Fruit fly (Drosophila melanogaster) whole organism, embryonic: ENCODE measurements around the gene CG7889.

ENCODE experiments used
- Adf1 ChIP-seq: fragments of 200-800 bp; sonication (Bioruptor generic); IDR thresholded peaks from 2 replicates; pipeline ENCODE4 v1.3.6; 2022; ENCODE audit warnings: missing biosample characterization, missing genetic modification characterization
- Atf3 ChIP-seq: fragments of 200-800 bp; sonication (Bioruptor generic); optimal IDR thresholded peaks from 3 replicates; lab custom pipeline; 2016; ENCODE audit warnings: missing biosample characterization, missing genetic modification characterization
- CG11398 ChIP-seq: fragments of 200-800 bp; sonication (Bioruptor generic); optimal IDR thresholded peaks from 2 replicates; lab custom pipeline; 2016; ENCODE audit warnings: missing biosample characterization, missing genetic modification characterization
- CG11696 ChIP-seq: fragments of 200-800 bp; sonication (Bioruptor generic); IDR thresholded peaks from 2 replicates; pipeline ENCODE4 v1.3.6; 2022; ENCODE audit warnings: missing biosample characterization, missing genetic modification characterization
- CG12104 ChIP-seq: fragments of 200-800 bp; sonication (Bioruptor generic); optimal IDR thresholded peaks from 3 replicates; lab custom pipeline; 2016; ENCODE audit warnings: missing biosample characterization, missing genetic modification characterization
- CG12219 ChIP-seq: fragments of 200-800 bp; sonication (Bioruptor generic); optimal IDR thresholded peaks from 3 replicates; lab custom pipeline; 2018; ENCODE audit warnings: missing biosample characterization, mild to moderate bottlenecking, missing genetic modification characterization
- CG12744 ChIP-seq: fragments of 200-800 bp; sonication (Bioruptor generic); optimal IDR thresholded peaks from 2 replicates; lab custom pipeline; 2016; ENCODE audit warnings: missing biosample characterization, missing genetic modification characterization
- CG13624 ChIP-seq: fragments of 200-800 bp; sonication (Bioruptor generic); optimal IDR thresholded peaks from 2 replicates; lab custom pipeline; 2016; ENCODE audit warnings: missing biosample characterization, missing genetic modification characterization
- CG14014 ChIP-seq: fragments of 200-800 bp; sonication (Bioruptor generic); IDR thresholded peaks from 2 replicates; pipeline ENCODE4 v1.3.6; 2022; ENCODE audit warnings: missing biosample characterization, missing genetic modification characterization
- CG1603 ChIP-seq: fragments of 200-800 bp; sonication (Bioruptor generic); optimal IDR thresholded peaks from 2 replicates; lab custom pipeline; 2019; ENCODE audit warnings: missing biosample characterization, mild to moderate bottlenecking, missing genetic modification characterization, moderate library complexity
- CG17385 ChIP-seq: fragments of 200-800 bp; sonication (Bioruptor generic); optimal IDR thresholded peaks from 3 replicates; lab custom pipeline; 2018; ENCODE audit warnings: missing biosample characterization, mild to moderate bottlenecking, missing genetic modification characterization
- CG17912 ChIP-seq: fragments of 200-800 bp; sonication (Bioruptor generic); optimal IDR thresholded peaks from 2 replicates; lab custom pipeline; 2018; ENCODE audit warnings: missing biosample characterization, mild to moderate bottlenecking, missing genetic modification characterization
- CG2712 ChIP-seq: fragments of 200-800 bp; optimal IDR thresholded peaks from 3 replicates; lab custom pipeline; 2019; ENCODE audit warnings: missing biosample characterization, mild to moderate bottlenecking, missing genetic modification characterization, moderate library complexity
- CG2889 ChIP-seq: fragments of 200-800 bp; sonication (Bioruptor generic); IDR thresholded peaks from 3 replicates; pipeline ENCODE4 v1.3.6; 2022; ENCODE audit warnings: missing biosample characterization, missing genetic modification characterization
- CG31224 ChIP-seq: fragments of 200-800 bp; sonication (Bioruptor generic); IDR thresholded peaks from 2 replicates; pipeline ENCODE4 v1.3.6; 2022; ENCODE audit warnings: missing biosample characterization, missing genetic modification characterization
- CG31388 ChIP-seq: fragments of 200-800 bp; sonication (Bioruptor generic); optimal IDR thresholded peaks from 2 replicates; lab custom pipeline; 2016; ENCODE audit warnings: missing biosample characterization, missing genetic modification characterization
- CG31441 ChIP-seq: fragments of 200-800 bp; sonication (Bioruptor generic); IDR thresholded peaks from 2 replicates; pipeline ENCODE4 v1.3.6; 2022; ENCODE audit warnings: missing biosample characterization, missing genetic modification characterization
- CG33557 ChIP-seq: fragments of 200-800 bp; sonication (Bioruptor generic); optimal IDR thresholded peaks from 2 replicates; lab custom pipeline; 2019; ENCODE audit warnings: missing biosample characterization, mild to moderate bottlenecking, missing genetic modification characterization, moderate library complexity
- CG6683 ChIP-seq: fragments of 200-800 bp; sonication (Bioruptor generic); optimal IDR thresholded peaks from 2 replicates; lab custom pipeline; 2017; ENCODE audit warnings: missing biosample characterization, mild to moderate bottlenecking, missing genetic modification characterization, missing genetic modification reagents
- CG8359 ChIP-seq: fragments of 200-800 bp; sonication (Bioruptor generic); optimal IDR thresholded peaks from 2 replicates; lab custom pipeline; 2017; ENCODE audit warnings: missing biosample characterization, mild to moderate bottlenecking, missing genetic modification characterization, borderline replicate concordance
- CG9215 ChIP-seq: fragments of 200-800 bp; sonication (Bioruptor generic); IDR thresholded peaks from 2 replicates; pipeline ENCODE4 v1.3.6; 2022; ENCODE audit warnings: missing biosample characterization, missing genetic modification characterization
- CG9817 ChIP-seq: fragments of 200-800 bp; sonication (Bioruptor generic); optimal IDR thresholded peaks from 2 replicates; lab custom pipeline; 2018; ENCODE audit warnings: missing biosample characterization, mild to moderate bottlenecking, missing genetic modification characterization, moderate library complexity
- CHES-1-like ChIP-seq: fragments of 200-800 bp; sonication (Bioruptor generic); optimal IDR thresholded peaks from 2 replicates; lab custom pipeline; 2016; ENCODE audit warnings: missing biosample characterization, missing genetic modification characterization
- Fer1 ChIP-seq: fragments of 200-800 bp; sonication (Bioruptor generic); optimal IDR thresholded peaks from 2 replicates; lab custom pipeline; 2017; ENCODE audit warnings: missing biosample characterization, mild to moderate bottlenecking, missing genetic modification characterization
- Fer2 ChIP-seq: fragments of 200-800 bp; sonication (Bioruptor generic); optimal IDR thresholded peaks from 2 replicates; lab custom pipeline; 2018; ENCODE audit warnings: missing biosample characterization, mild to moderate bottlenecking, missing genetic modification characterization, moderate library complexity
- H15 ChIP-seq: fragments of 200-800 bp; sonication (Bioruptor generic); IDR thresholded peaks from 3 replicates; pipeline ENCODE4 v1.3.6; 2022; ENCODE audit warnings: missing biosample characterization, missing genetic modification characterization
- H2.0 ChIP-seq: fragments of 200-800 bp; sonication (Bioruptor generic); IDR thresholded peaks from 2 replicates; pipeline ENCODE4 v1.3.6; 2022; ENCODE audit warnings: missing biosample characterization, missing genetic modification characterization
- HLH54F ChIP-seq: fragments of 200-800 bp; sonication (Bioruptor generic); optimal IDR thresholded peaks from 3 replicates; lab custom pipeline; 2016; ENCODE audit warnings: missing biosample characterization, missing genetic modification characterization
- Mrtf ChIP-seq: fragments of 200-800 bp; sonication (Bioruptor generic); IDR thresholded peaks from 3 replicates; pipeline ENCODE4 v1.3.6; 2022; ENCODE audit warnings: missing biosample characterization, missing genetic modification characterization
- NC2α ChIP-seq: fragments of 200-800 bp; sonication (Bioruptor generic); optimal IDR thresholded peaks from 2 replicates; lab custom pipeline; 2016; ENCODE audit warnings: missing biosample characterization, missing genetic modification characterization
- Taf1 ChIP-seq: fragments of 200-800 bp; sonication (Bioruptor generic); IDR thresholded peaks from 2 replicates; pipeline ENCODE4 v1.3.6; 2022; ENCODE audit warnings: missing biosample characterization, missing genetic modification characterization
- ash1 ChIP-seq: fragments of 200-800 bp; sonication (Bioruptor generic); optimal IDR thresholded peaks from 2 replicates; lab custom pipeline; 2018; ENCODE audit warnings: missing biosample characterization, mild to moderate bottlenecking, missing genetic modification characterization
- br ChIP-seq: fragments of >200 bp; optimal IDR thresholded peaks from 2 replicates; lab custom pipeline; 2017
- cad ChIP-seq: fragments of >200 bp; optimal IDR thresholded peaks from 2 replicates; lab custom pipeline; 2017; ENCODE audit warnings: missing biosample characterization, missing genetic modification characterization
- chn ChIP-seq: fragments of 200-800 bp; sonication (Bioruptor generic); optimal IDR thresholded peaks from 2 replicates; lab custom pipeline; 2016; ENCODE audit warnings: missing biosample characterization, missing genetic modification characterization
- fd102C ChIP-seq: fragments of 200-800 bp; sonication (Bioruptor generic); optimal IDR thresholded peaks from 2 replicates; lab custom pipeline; 2018; ENCODE audit warnings: missing biosample characterization, mild to moderate bottlenecking, missing genetic modification characterization, moderate library complexity
- fru ChIP-seq: fragments of >200 bp; optimal IDR thresholded peaks from 2 replicates; lab custom pipeline; 2017
- fu2 ChIP-seq: fragments of 200-800 bp; sonication (Bioruptor generic); optimal IDR thresholded peaks from 2 replicates; lab custom pipeline; 2016; ENCODE audit warnings: missing biosample characterization, missing genetic modification characterization
- her ChIP-seq: fragments of 200-800 bp; sonication (Bioruptor generic); optimal IDR thresholded peaks from 2 replicates; lab custom pipeline; 2016; ENCODE audit warnings: missing biosample characterization, missing genetic modification characterization
- hth ChIP-seq: fragments of >200 bp; optimal IDR thresholded peaks from 2 replicates; lab custom pipeline; 2017; ENCODE audit warnings: inconsistent platforms
- klu ChIP-seq: fragments of 200-800 bp; sonication (Bioruptor generic); IDR thresholded peaks from 2 replicates; pipeline ENCODE4 v1.3.6; 2022; ENCODE audit warnings: missing biosample characterization, missing genetic modification characterization
- nerfin-2 ChIP-seq: fragments of 200-800 bp; sonication (Bioruptor generic); IDR thresholded peaks from 2 replicates; pipeline ENCODE4 v1.3.6; 2022; ENCODE audit warnings: missing biosample characterization, missing genetic modification characterization; ENCODE audit not compliant: partially characterized antibody
- odd ChIP-seq: fragments of 200-800 bp; sonication (Bioruptor generic); optimal IDR thresholded peaks from 2 replicates; lab custom pipeline; 2017; ENCODE audit warnings: missing biosample characterization, mild to moderate bottlenecking, missing genetic modification characterization
- pan ChIP-seq, 4 experiments: fragments of >200 bp in 3 of 4; fragments of 200-800 bp in 1 of 4; sonication (Bioruptor generic) in 1 of 4; optimal IDR thresholded peaks in 3 of 4; IDR thresholded peaks in 1 of 4; 2 replicates each; pipeline versions ENCODE4 v1.3.6 to Lab custom; 2017 to 2022; ENCODE audit warnings: missing biosample characterization in 2 of 4, missing genetic modification characterization in 2 of 4, mixed read lengths in 1 of 4
- pfk ChIP-seq: fragments of 200-800 bp; sonication (Bioruptor generic); optimal IDR thresholded peaks from 2 replicates; lab custom pipeline; 2018; ENCODE audit warnings: missing biosample characterization, mild to moderate bottlenecking, missing genetic modification characterization, moderate library complexity
- ro ChIP-seq: fragments of 200-800 bp; sonication (Bioruptor generic); IDR thresholded peaks from 2 replicates; pipeline ENCODE4 v1.3.6; 2022; ENCODE audit warnings: missing biosample characterization, missing genetic modification characterization
- row ChIP-seq: fragments of 200-800 bp; sonication (Bioruptor generic); IDR thresholded peaks from 3 replicates; pipeline ENCODE4 v1.3.6; 2022; ENCODE audit warnings: missing biosample characterization, missing genetic modification characterization
- run ChIP-seq: fragments of 200-800 bp; sonication (Bioruptor generic); optimal IDR thresholded peaks from 3 replicates; lab custom pipeline; 2018; ENCODE audit warnings: missing biosample characterization, mild to moderate bottlenecking, missing genetic modification characterization
- salm ChIP-seq: fragments of 200-800 bp; sonication (Bioruptor generic); optimal IDR thresholded peaks from 2 replicates; lab custom pipeline; 2018; ENCODE audit warnings: missing biosample characterization, mild to moderate bottlenecking, missing genetic modification characterization
- slbo ChIP-seq: fragments of 200-800 bp; sonication (Bioruptor generic); IDR thresholded peaks from 2 replicates; pipeline ENCODE4 v1.3.6; 2022; ENCODE audit warnings: missing biosample characterization, missing genetic modification characterization

The CG7889 gene

DNA sequence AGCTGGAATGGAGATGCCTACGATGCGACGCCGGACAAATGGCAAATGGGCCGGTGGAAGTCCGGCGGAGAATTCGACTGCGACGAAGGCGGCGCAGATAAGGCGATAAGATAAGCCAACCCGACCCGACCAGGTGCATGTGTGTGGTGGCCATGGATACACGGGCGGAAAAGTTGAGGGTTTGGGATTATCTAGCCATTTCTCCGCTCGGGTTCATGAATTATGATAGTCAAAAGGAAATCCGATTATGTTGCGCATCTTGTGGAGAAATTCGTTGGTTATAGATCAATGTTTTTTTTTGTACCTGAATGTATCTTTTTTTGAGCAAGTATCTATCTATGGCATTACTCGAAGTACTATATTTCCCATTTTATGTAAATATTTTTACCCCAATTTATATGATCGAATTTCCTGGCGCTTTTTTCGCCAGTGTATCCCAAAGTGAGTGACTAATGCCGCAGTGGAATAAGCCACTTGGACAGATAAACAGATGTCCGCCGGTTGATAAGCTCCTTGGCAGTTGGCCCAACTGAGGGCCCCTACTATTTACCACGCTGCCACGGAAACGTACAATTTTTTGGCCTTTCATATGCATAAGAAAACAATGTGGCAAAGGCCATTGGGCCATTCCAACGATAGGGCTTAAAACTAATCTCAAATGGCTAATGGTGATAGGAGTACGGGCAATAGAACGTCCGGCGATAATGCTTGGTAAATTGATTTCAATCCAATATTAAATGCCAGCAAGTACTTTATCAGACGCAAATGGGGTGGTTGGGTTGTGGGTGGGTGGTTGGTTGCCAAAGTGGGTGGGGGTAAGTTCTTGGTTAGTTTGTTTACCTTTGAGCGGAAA lies 4.0 kb downstream of the CG7889 start, which contains the start of gene CG7992 (continued):
- TF ChIP-seq CG12104: peak; percentile 50
- TF ChIP-seq CG2889 (GFP tag; lab: Robert Waterston, UW): no peak
- TF ChIP-seq CG17912 (GFP tag; lab: Kevin White, UChicago): no peak
- TF ChIP-seq hth (lab: Kevin White, UChicago): no peak
- TF ChIP-seq CG1603 (tag; lab: Kevin White, UChicago): no peak
- peak; percentile 36 for TF ChIP-seq CG2712
- no peak for TF ChIP-seq H2.0 (GFP tag; lab: Robert Waterston, UW)
- no peak for TF ChIP-seq CG31224
- TF ChIP-seq CG8359 (GFP tag; lab: Kevin White, UChicago): no peak
- TF ChIP-seq CG6683 (GFP tag; lab: Kevin White, UChicago): peak; percentile 17
- peak; percentile 27 for TF ChIP-seq CG12219 (GFP tag; lab: Kevin White, UChicago)
- TF ChIP-seq fu2: peak; percentile 68
- peak; percentile 40 for TF ChIP-seq CG9817 (tag; lab: Kevin White, UChicago)
- peak; percentile 41 for TF ChIP-seq run
- TF ChIP-seq CG9215 (GFP tag; lab: Robert Waterston, UW): peak; percentile 49
- peak; percentile 47 for TF ChIP-seq odd
- peak; percentile 18 for TF ChIP-seq her (GFP tag; lab: Kevin White, UChicago)
- no peak for TF ChIP-seq CG31388
- no peak for TF ChIP-seq ro (GFP tag; lab: Robert Waterston, UW)
- no peak for TF ChIP-seq fru (lab: Kevin White, UChicago)
- peak; percentile 74 for TF ChIP-seq CHES-1-like (GFP tag; lab: Kevin White, UChicago)
- peak; percentile 39 for TF ChIP-seq CG11398 (GFP tag; lab: Kevin White, UChicago)
- TF ChIP-seq Atf3 (GFP tag; lab: Kevin White, UChicago): no peak
- TF ChIP-seq CG12744: no peak
- TF ChIP-seq CG33557: no peak
- peak; percentile 28; the same call in 1 of the 2 replicates for TF ChIP-seq Adf1 (GFP tag; lab: Robert Waterston, UW)
- no peak for TF ChIP-seq cad
- peak; percentile 73 for TF ChIP-seq Fer1 (GFP tag; lab: Kevin White, UChicago)
- no peak for TF ChIP-seq nerfin-2
- TF ChIP-seq CG17385 (GFP tag; lab: Kevin White, UChicago): peak; percentile 58
- peak; percentile 54 for TF ChIP-seq CG31441
- no peak for TF ChIP-seq fd102C (GFP tag; lab: Kevin White, UChicago)
- TF ChIP-seq Fer2 (tag; lab: Kevin White, UChicago): no peak
- no peak for TF ChIP-seq NC2α (GFP tag; lab: Kevin White, UChicago)
- peak; percentile 81 for TF ChIP-seq row (GFP tag; lab: Robert Waterston, UW)
- TF ChIP-seq chn (GFP tag; lab: Kevin White, UChicago): no peak
- peak; percentile 63 for TF ChIP-seq slbo (GFP tag; lab: Robert Waterston, UW)
- peak; percentile 40 for TF ChIP-seq HLH54F (GFP tag; lab: Kevin White, UChicago)
- TF ChIP-seq CG14014 (GFP tag; lab: Robert Waterston, UW): 0 out of 2 replicates have a peak, but pooled peaks have one; percentile 15
- no peak for TF ChIP-seq klu (GFP tag; lab: Robert Waterston, UW)
- no peak for TF ChIP-seq CG11696 (GFP tag; lab: Robert Waterston, UW)
- TF ChIP-seq ash1 (GFP tag; lab: Kevin White, UChicago): no peak
- no peak for TF ChIP-seq br (lab: Kevin White, UChicago)
- no peak for TF ChIP-seq pfk (GFP tag; lab: Kevin White, UChicago)
- no peak for TF ChIP-seq H15
- peak; percentile 56 for TF ChIP-seq CG13624 (GFP tag; lab: Kevin White, UChicago)
- no peak for TF ChIP-seq pan (optimal IDR thresholded peaks at IDR 0.05; lab: Kevin White, UChicago)
- TF ChIP-seq pan (GFP tag; optimal IDR thresholded peaks at IDR 0.05 in 1 of 2, IDR thresholded peaks at IDR 0.05 in 1 of 2): peak in 1 of 2 experiments; percentile 51
- no peak; the same call in 1 of the 2 replicates for TF ChIP-seq Taf1 (GFP tag; lab: Robert Waterston, UW)
- TF ChIP-seq Mrtf (GFP tag; lab: Robert Waterston, UW): 0 out of 3 replicates have a peak, but pooled peaks have one; percentile 44
- no peak for TF ChIP-seq salm (tag; lab: Kevin White, UChicago)
